In the genomic region with DNA sequence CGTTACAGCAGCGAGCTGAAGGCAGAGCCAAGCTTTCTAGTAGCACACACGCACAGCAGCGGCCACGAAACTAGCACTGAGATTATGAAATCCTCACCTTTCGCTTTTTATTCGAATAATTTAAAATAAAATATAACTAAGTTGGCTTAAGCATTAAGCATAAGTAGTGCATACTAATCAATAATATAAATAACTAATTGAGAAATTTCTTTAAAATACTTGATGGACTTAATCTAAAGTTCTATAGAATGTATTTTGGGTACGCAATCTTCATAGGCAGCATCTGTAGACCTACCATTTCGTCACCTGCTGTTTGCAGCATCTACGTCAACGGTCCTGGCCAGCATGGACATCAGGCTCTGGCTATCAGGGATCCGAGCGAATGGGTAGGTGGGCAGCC, we compare ENCODE assay signal across 1 fruit fly cellular context.
TF ChIP-seq lines count a peak whose summit lies in the region.

No protein-coding gene starts in this region.

TF ChIP-seq in whole organism, embryonic, 481 proteins besides CTCF, POLR2A, EP300 and RAD21 (continued from another document):
- TF ChIP-seq ci (GFP tag; IDR thresholded peaks at IDR 0.05; lab: Robert Waterston, UW) (no peak), C15 (GFP tag; IDR thresholded peaks at IDR 0.05; lab: Robert Waterston, UW) (no peak), row (GFP tag; IDR thresholded peaks at IDR 0.05; lab: Robert Waterston, UW) (peak; percentile 61; the same call in 2 of the 3 replicates), fu2 (GFP tag; optimal IDR thresholded peaks at IDR 0.05; lab: Kevin White, UChicago) (no peak), sens (GFP tag; lab: Kevin White, UChicago) (peak; percentile 57), CG4282 (GFP tag; optimal IDR thresholded peaks at IDR 0.05; lab: Kevin White, UChicago) (no peak), CG15269 (tag; optimal IDR thresholded peaks at IDR 0.05; lab: Kevin White, UChicago) (peak; percentile 22), CG7839 (tag; optimal IDR thresholded peaks at IDR 0.05; lab: Kevin White, UChicago) (peak; percentile 36), Hr51 (GFP tag; optimal IDR thresholded peaks at IDR 0.05; lab: Kevin White, UChicago) (peak in 1 of 2 experiments; percentile 48), emc (GFP tag; optimal IDR thresholded peaks at IDR 0.05; lab: Kevin White, UChicago) (no peak), lab (GFP tag; optimal IDR thresholded peaks at IDR 0.05; lab: Kevin White, UChicago) (peak; percentile 55), CG6854 (GFP tag; optimal IDR thresholded peaks at IDR 0.05; lab: Kevin White, UChicago) (peak; percentile 20), Sox102F (GFP tag; optimal IDR thresholded peaks at IDR 0.05; lab: Kevin White, UChicago) (peak; percentile 4), CG11723 (GFP tag; optimal IDR thresholded peaks at IDR 0.05; lab: Kevin White, UChicago) (no peak), CG11696 (GFP tag; IDR thresholded peaks at IDR 0.05; lab: Robert Waterston, UW) (peak; percentile 16; the same call in 1 of the 2 replicates), CG13624 (GFP tag; optimal IDR thresholded peaks at IDR 0.05; lab: Kevin White, UChicago) (no peak), Sox100B (GFP tag; optimal IDR thresholded peaks at IDR 0.05; lab: Kevin White, UChicago) (peak; percentile 5), sug (tag; optimal IDR thresholded peaks at IDR 0.05; lab: Kevin White, UChicago) (peak; percentile 32), CrebB (tag; optimal IDR thresholded peaks at IDR 0.05; lab: Kevin White, UChicago) (no peak), Gug (GFP tag; IDR thresholded peaks at IDR 0.05; lab: Robert Waterston, UW) (no peak), CG3163 (GFP tag; optimal IDR thresholded peaks at IDR 0.05; lab: Kevin White, UChicago) (no peak), CG34376 (GFP tag; optimal IDR thresholded peaks at IDR 0.05; lab: Kevin White, UChicago) (peak; percentile 23), CG10209 (GFP tag; optimal IDR thresholded peaks at IDR 0.05; lab: Kevin White, UChicago) (peak; percentile 13), NfI (GFP tag; optimal IDR thresholded peaks at IDR 0.05; lab: Kevin White, UChicago) (peak; percentile 1), grau (tag; optimal IDR thresholded peaks at IDR 0.05; lab: Kevin White, UChicago) (peak; percentile 46), gem (tag; optimal IDR thresholded peaks at IDR 0.05; lab: Kevin White, UChicago) (peak; percentile 47), CG7556 (GFP tag; optimal IDR thresholded peaks at IDR 0.05; lab: Kevin White, UChicago) (peak; percentile 58), Meics (GFP tag; optimal IDR thresholded peaks at IDR 0.05; lab: Kevin White, UChicago) (peak; percentile 45), CG11504 (tag; optimal IDR thresholded peaks at IDR 0.05; lab: Kevin White, UChicago) (peak; percentile 55), Dref (GFP tag; IDR thresholded peaks at IDR 0.05; lab: Robert Waterston, UW) (no peak), fd102C (GFP tag; optimal IDR thresholded peaks at IDR 0.05; lab: Kevin White, UChicago) (no peak), CG2712 (tag; optimal IDR thresholded peaks at IDR 0.05; lab: Kevin White, UChicago) (peak; percentile 30), CG10543 (GFP tag; optimal IDR thresholded peaks at IDR 0.05; lab: Kevin White, UChicago) (peak; percentile 54), org-1 (GFP tag; optimal IDR thresholded peaks at IDR 0.05; lab: Kevin White, UChicago) (peak; percentile 10), bbx (GFP tag; IDR thresholded peaks at IDR 0.05; lab: Robert Waterston, UW; ENCODE audit: partially characterized antibody) (no peak), CG12391 (tag; optimal IDR thresholded peaks at IDR 0.05; lab: Kevin White, UChicago) (peak; percentile 5), Fer3 (tag; optimal IDR thresholded peaks at IDR 0.05; lab: Kevin White, UChicago) (peak; percentile 25), CG17385 (GFP tag; optimal IDR thresholded peaks at IDR 0.05; lab: Kevin White, UChicago) (peak; percentile 1), Hmr (GFP tag; optimal IDR thresholded peaks at IDR 0.05; lab: Kevin White, UChicago) (peak; percentile 34), CG2678 (tag; optimal IDR thresholded peaks at IDR 0.05; lab: Kevin White, UChicago) (peak; percentile 66), CG31441 (GFP tag; IDR thresholded peaks at IDR 0.05; lab: Robert Waterston, UW) (peak; percentile 39; the same call in 1 of the 2 replicates), CG7357 (GFP tag; IDR thresholded peaks at IDR 0.05; lab: Robert Waterston, UW) (0 out of 3 replicates have a peak, but pooled peaks have one; percentile 25), CoRest (tag; optimal IDR thresholded peaks at IDR 0.05; lab: Kevin White, UChicago) (peak; percentile 27), CG9817 (tag; optimal IDR thresholded peaks at IDR 0.05; lab: Kevin White, UChicago) (peak; percentile 7), Oli (tag; optimal IDR thresholded peaks at IDR 0.05; lab: Kevin White, UChicago) (peak; percentile 5), CG10147 (GFP tag; optimal IDR thresholded peaks at IDR 0.05; lab: Kevin White, UChicago) (peak; percentile 48), B-H1 (GFP tag; IDR thresholded peaks at IDR 0.05; lab: Robert Waterston, UW) (no peak), slbo (GFP tag; IDR thresholded peaks at IDR 0.05; lab: Robert Waterston, UW) (0 out of 2 replicates have a peak, but pooled peaks have one; percentile 15), Nf-YC (tag; optimal IDR thresholded peaks at IDR 0.05; lab: Kevin White, UChicago) (peak; percentile 29), Doc2 (GFP tag; IDR thresholded peaks at IDR 0.05; lab: Robert Waterston, UW) (no peak)
